Worm (Caenorhabditis elegans) whole organism, L4 larva: ENCODE data around the gene cab-1.

Source experiments
- D1046.2 ChIP-seq: fragments of 200-800 bp; sonication (Bioruptor generic); IDR thresholded peaks from 2 replicates; pipeline ENCODE4 v1.3.6; 2022; ENCODE audit warnings: missing genetic modification characterization, missing compliant biosample characterization
- F26F4.8 ChIP-seq: fragments of 200-800 bp; sonication (Bioruptor generic); conservative IDR thresholded peaks from 2 replicates; pipeline ENCODE4 v1.3.6; 2022; ENCODE audit warnings: missing genetic modification characterization, missing compliant biosample characterization
- F37D6.2 ChIP-seq: sonication (generic microtip); optimal IDR thresholded peaks from 2 replicates; lab custom pipeline; 2016; ENCODE audit warnings: mild to moderate bottlenecking, missing genetic modification characterization, missing compliant biosample characterization
- F44E2.7 ChIP-seq: fragments of 200-800 bp; sonication (Bioruptor generic); IDR thresholded peaks from 2 replicates; pipeline ENCODE4 v2.1.2; 2022; ENCODE audit warnings: missing genetic modification characterization, missing compliant biosample characterization
- F49E8.2 ChIP-seq: sonication (generic microtip); optimal IDR thresholded peaks from 2 replicates; lab custom pipeline; 2016; ENCODE audit warnings: missing compliant biosample characterization, mild to moderate bottlenecking, missing genetic modification characterization, borderline replicate concordance
- R02D3.7 ChIP-seq: fragments of 150-350 bp; sonication (generic microtip); optimal IDR thresholded peaks from 3 replicates; lab custom pipeline; 2014; ENCODE audit warnings: missing biosample characterization, missing genetic modification characterization
- T26A8.4 ChIP-seq: fragments of 200-800 bp; sonication (Bioruptor generic); IDR thresholded peaks from 2 replicates; pipeline ENCODE4 v1.3.6; 2022; ENCODE audit warnings: missing genetic modification characterization, missing compliant biosample characterization
- Y105C5A.15 ChIP-seq: fragments of 200-800 bp; sonication (Bioruptor generic); IDR thresholded peaks from 2 replicates; pipeline ENCODE4 v1.3.6; 2022; ENCODE audit warnings: missing genetic modification characterization, missing compliant biosample characterization
- Y48G9A.11 ChIP-seq: fragments of 200-800 bp; sonication (Bioruptor generic); IDR thresholded peaks from 2 replicates; pipeline ENCODE4 v1.3.6; 2022; ENCODE audit warnings: missing genetic modification reagents, missing genetic modification characterization, missing compliant biosample characterization
- Y75B8A.6 ChIP-seq: fragments of 200-800 bp; sonication (Bioruptor generic); IDR thresholded peaks from 2 replicates; pipeline ENCODE4 v1.3.6; 2022; ENCODE audit warnings: missing genetic modification reagents, missing genetic modification characterization, missing compliant biosample characterization
- ceh-20 ChIP-seq: fragments of 200-800 bp; sonication (Bioruptor generic); IDR thresholded peaks from 2 replicates; pipeline ENCODE4 v1.3.6; 2022; ENCODE audit warnings: missing genetic modification reagents, missing genetic modification characterization, missing compliant biosample characterization
- ceh-28 ChIP-seq: fragments of 150-350 bp; optimal IDR thresholded peaks from 2 replicates; lab custom pipeline; 2014; ENCODE audit warnings: missing biosample characterization, missing genetic modification reagents, missing genetic modification characterization
- ceh-82 ChIP-seq: sonication (generic microtip); optimal IDR thresholded peaks from 2 replicates; lab custom pipeline; 2017; ENCODE audit warnings: missing biosample characterization, missing genetic modification characterization
- ctbp-1 ChIP-seq: fragments of 200-800 bp; sonication (Bioruptor generic); IDR thresholded peaks from 2 replicates; pipeline ENCODE4 v1.3.6; 2022; ENCODE audit warnings: missing genetic modification reagents, missing genetic modification characterization, missing compliant biosample characterization
- daf-12 ChIP-seq: fragments of 150-350 bp; optimal IDR thresholded peaks from 2 replicates; lab custom pipeline; 2014; ENCODE audit warnings: missing biosample characterization, missing genetic modification reagents, missing genetic modification characterization
- daf-8 ChIP-seq: fragments of 200-800 bp; sonication (Bioruptor generic); IDR thresholded peaks from 2 replicates; pipeline ENCODE4 v1.3.6; 2022; ENCODE audit warnings: missing genetic modification characterization, missing compliant biosample characterization
- dmd-6 ChIP-seq: fragments of 200-800 bp; sonication (Bioruptor generic); IDR thresholded peaks from 2 replicates; pipeline ENCODE4 v1.3.6; 2022; ENCODE audit warnings: missing genetic modification reagents, missing genetic modification characterization, missing compliant biosample characterization
- dmd-9 ChIP-seq: fragments of 200-800 bp; sonication (Bioruptor generic); IDR thresholded peaks from 2 replicates; pipeline ENCODE4 v1.3.6; 2022; ENCODE audit warnings: missing genetic modification reagents, missing genetic modification characterization, missing compliant biosample characterization
- dve-1 ChIP-seq: sonication (generic microtip); optimal IDR thresholded peaks from 2 replicates; lab custom pipeline; 2017; ENCODE audit warnings: antibody characterized with exemption, mild to moderate bottlenecking, missing genetic modification characterization, missing compliant biosample characterization; ENCODE audit not compliant: insufficient read depth
- egl-27 ChIP-seq: sonication (generic microtip); optimal IDR thresholded peaks from 3 replicates; lab custom pipeline; 2017; ENCODE audit warnings: missing biosample characterization, missing genetic modification reagents, missing genetic modification characterization
- egl-43 ChIP-seq: fragments of 200-800 bp; sonication (Bioruptor generic); IDR thresholded peaks from 2 replicates; pipeline ENCODE4 v1.3.6; 2022; ENCODE audit warnings: missing genetic modification reagents, missing genetic modification characterization, missing compliant biosample characterization
- fos-1 ChIP-seq: fragments of 150-350 bp; optimal IDR thresholded peaks from 2 replicates; lab custom pipeline; 2014; ENCODE audit warnings: missing biosample characterization, missing genetic modification characterization
- hlh-11 ChIP-seq: fragments of 200-800 bp; sonication (Bioruptor generic); optimal IDR thresholded peaks from 2 replicates; lab custom pipeline; 2018; ENCODE audit warnings: mild to moderate bottlenecking, missing genetic modification characterization, missing compliant biosample characterization
- hlh-30 ChIP-seq: sonication (generic microtip); optimal IDR thresholded peaks from 2 replicates; lab custom pipeline; 2017; ENCODE audit warnings: antibody characterized with exemption, mild to moderate bottlenecking, missing genetic modification characterization, missing compliant biosample characterization; ENCODE audit not compliant: insufficient read depth
- jun-1 ChIP-seq: fragments of 150-350 bp; optimal IDR thresholded peaks from 2 replicates; lab custom pipeline; 2014; ENCODE audit warnings: missing biosample characterization, missing genetic modification reagents, missing genetic modification characterization
- lim-7 ChIP-seq: fragments of 200-800 bp; sonication (Bioruptor generic); IDR thresholded peaks from 2 replicates; pipeline ENCODE4 v1.3.6; 2022; ENCODE audit warnings: missing genetic modification characterization, missing compliant biosample characterization
- lin-15B ChIP-seq: fragments of 150-350 bp; sonication (generic microtip); optimal IDR thresholded peaks from 3 replicates; lab custom pipeline; 2014; ENCODE audit warnings: missing biosample characterization, missing genetic modification characterization
- lin-39 ChIP-seq: fragments of 150-350 bp; optimal IDR thresholded peaks from 2 replicates; lab custom pipeline; 2014; ENCODE audit warnings: missing biosample characterization, missing genetic modification reagents, missing genetic modification characterization
- lir-3 ChIP-seq: sonication (generic microtip); optimal IDR thresholded peaks from 2 replicates; lab custom pipeline; 2016; ENCODE audit warnings: mild to moderate bottlenecking, missing genetic modification characterization, missing compliant biosample characterization
- lsy-2 ChIP-seq, 2 experiments: fragments of 150-350 bp in 1 of 2; sonication (generic microtip) in 1 of 2; optimal IDR thresholded peaks; 2 replicates each; lab custom pipeline; 2014 to 2017; ENCODE audit warnings: missing biosample characterization in 2 of 2, missing genetic modification characterization in 2 of 2
- madf-9 ChIP-seq: fragments of 200-800 bp; sonication (Bioruptor generic); conservative IDR thresholded peaks from 2 replicates; pipeline ENCODE4 v1.3.6; 2022; ENCODE audit warnings: missing genetic modification reagents, missing genetic modification characterization, missing compliant biosample characterization
- mdl-1 ChIP-seq, 2 experiments: fragments of 150-350 bp in 1 of 2; sonication (generic microtip) in 1 of 2; optimal IDR thresholded peaks; 2 replicates each; lab custom pipeline; 2014 to 2017; ENCODE audit warnings: missing biosample characterization in 2 of 2, missing genetic modification characterization in 2 of 2
- mep-1 ChIP-seq: fragments of 150-350 bp; sonication (generic microtip); optimal IDR thresholded peaks from 3 replicates; lab custom pipeline; 2014; ENCODE audit warnings: missing biosample characterization, missing genetic modification characterization
- nhr-102 ChIP-seq: sonication (generic microtip); optimal IDR thresholded peaks from 2 replicates; lab custom pipeline; 2016; ENCODE audit warnings: mild to moderate bottlenecking, missing genetic modification characterization, moderate library complexity, missing compliant biosample characterization
- nhr-11 ChIP-seq: fragments of 150-350 bp; optimal IDR thresholded peaks from 2 replicates; lab custom pipeline; 2014; ENCODE audit warnings: missing biosample characterization, missing genetic modification characterization
- nhr-111 ChIP-seq: fragments of 200-800 bp; sonication (Bioruptor generic); optimal IDR thresholded peaks from 2 replicates; lab custom pipeline; 2018; ENCODE audit warnings: mild to moderate bottlenecking, missing genetic modification characterization, missing compliant biosample characterization
- nhr-42 ChIP-seq: fragments of 200-800 bp; sonication (Bioruptor generic); IDR thresholded peaks from 2 replicates; pipeline ENCODE4 v1.3.6; 2022; ENCODE audit warnings: missing genetic modification characterization, missing compliant biosample characterization
- nhr-48 ChIP-seq: sonication (generic microtip); optimal IDR thresholded peaks from 2 replicates; lab custom pipeline; 2016; ENCODE audit warnings: mild to moderate bottlenecking, missing genetic modification characterization, missing compliant biosample characterization
- pha-4 ChIP-seq, 2 experiments: fragments of 150-350 bp in 1 of 2; fragments of 200-800 bp in 1 of 2; sonication (Bioruptor generic) in 1 of 2; IDR thresholded peaks in 1 of 2; optimal IDR thresholded peaks in 1 of 2; 2 replicates each; pipeline versions ENCODE4 v1.3.6 to Lab custom; 2014 to 2022; ENCODE audit warnings: missing genetic modification characterization in 2 of 2, missing genetic modification reagents in 2 of 2, missing biosample characterization in 1 of 2, missing compliant biosample characterization in 1 of 2
- pqm-1 ChIP-seq: sonication (generic microtip); optimal IDR thresholded peaks from 2 replicates; lab custom pipeline; 2017; ENCODE audit warnings: missing biosample characterization, missing genetic modification characterization
- sdz-12 ChIP-seq: fragments of 200-800 bp; sonication (Bioruptor generic); optimal IDR thresholded peaks from 2 replicates; lab custom pipeline; 2018; ENCODE audit warnings: mild to moderate bottlenecking, missing genetic modification characterization, missing compliant biosample characterization
- snpc-1.2 ChIP-seq: fragments of 200-800 bp; sonication (Bioruptor generic); IDR thresholded peaks from 2 replicates; pipeline ENCODE4 v1.3.6; 2022; ENCODE audit warnings: missing genetic modification reagents, missing genetic modification characterization, missing compliant biosample characterization
- snpc-4 ChIP-seq: fragments of 150-350 bp; optimal IDR thresholded peaks from 2 replicates; lab custom pipeline; 2014; ENCODE audit warnings: missing biosample characterization, missing genetic modification characterization
- spr-1 ChIP-seq: sonication (generic microtip); optimal IDR thresholded peaks from 2 replicates; lab custom pipeline; 2016; ENCODE audit warnings: mild to moderate bottlenecking, missing genetic modification characterization, missing compliant biosample characterization
- spr-3 ChIP-seq: fragments of 200-800 bp; sonication (Bioruptor generic); optimal IDR thresholded peaks from 2 replicates; lab custom pipeline; 2018; ENCODE audit warnings: mild to moderate bottlenecking, missing genetic modification characterization, missing compliant biosample characterization
- tag-97 ChIP-seq: fragments of 200-800 bp; sonication (Bioruptor generic); IDR thresholded peaks from 2 replicates; pipeline ENCODE4 v1.3.6; 2022; ENCODE audit warnings: missing genetic modification characterization, missing compliant biosample characterization
- unc-130 ChIP-seq: sonication (generic microtip); optimal IDR thresholded peaks from 2 replicates; lab custom pipeline; 2016; ENCODE audit warnings: missing genetic modification reagents, missing genetic modification characterization, missing compliant biosample characterization
- unc-39 ChIP-seq: sonication (generic microtip); optimal IDR thresholded peaks from 2 replicates; lab custom pipeline; 2017; ENCODE audit warnings: missing biosample characterization, missing genetic modification characterization
- zfp-2 ChIP-seq: sonication (generic microtip); optimal IDR thresholded peaks from 2 replicates; lab custom pipeline; 2016; ENCODE audit warnings: mild to moderate bottlenecking, missing genetic modification characterization, missing compliant biosample characterization
- zip-11 ChIP-seq: fragments of 200-800 bp; sonication (Bioruptor generic); IDR thresholded peaks from 2 replicates; pipeline ENCODE4 v1.3.6; 2022; ENCODE audit warnings: missing genetic modification characterization, missing compliant biosample characterization
- ztf-7 ChIP-seq: fragments of 150-350 bp; optimal IDR thresholded peaks from 2 replicates; lab custom pipeline; 2014; ENCODE audit warnings: missing biosample characterization, missing genetic modification characterization

cab-1 gene

ce11 chrX:12205478-12206059 is 7.1 kb downstream of the cab-1 start (continued):
- no peak for TF ChIP-seq lin-15B
- peak; percentile 26 for TF ChIP-seq nhr-48 (tag; lab: Kevin White, UChicago)
- no peak for TF ChIP-seq ceh-28
- peak in 1 of 2 experiments; percentile 59 for TF ChIP-seq mdl-1 (tag; optimal IDR thresholded peaks at IDR 0.05; lab: Kevin White, UChicago)
- TF ChIP-seq hlh-30 = peak; percentile 76
- TF ChIP-seq snpc-1.2 (GFP tag; lab: Robert Waterston, UW) = no peak
- no peak for TF ChIP-seq unc-39 (tag; lab: Kevin White, UChicago)
- TF ChIP-seq sdz-12 (GFP tag; lab: Kevin White, UChicago) = peak; percentile 34
- peak; percentile 84 for TF ChIP-seq ctbp-1 (GFP tag; lab: Robert Waterston, UW)
- TF ChIP-seq egl-43 (GFP tag; lab: Robert Waterston, UW) = no peak; the same call in 1 of the 2 replicates
- no peak for TF ChIP-seq tag-97 (GFP tag; lab: Robert Waterston, UW)
- peak; percentile 11 for TF ChIP-seq hlh-11 (tag; lab: Kevin White, UChicago)
- TF ChIP-seq F26F4.8 (GFP tag; lab: Robert Waterston, UW) = no peak
- TF ChIP-seq jun-1 (tag; lab: Kevin White, UChicago) = no peak
- TF ChIP-seq daf-12 = no peak
- TF ChIP-seq unc-130 (GFP tag; lab: Kevin White, UChicago) = no peak
- no peak for TF ChIP-seq Y48G9A.11 (GFP tag; lab: Robert Waterston, UW)
- TF ChIP-seq pha-4 (GFP tag; IDR thresholded peaks at IDR 0.05; lab: Robert Waterston, UW) = no peak
- no peak for TF ChIP-seq pha-4 (tag; optimal IDR thresholded peaks at IDR 0.05; lab: Kevin White, UChicago)
- no peak for TF ChIP-seq lir-3
- TF ChIP-seq zfp-2 = no peak
- no peak for TF ChIP-seq ceh-82 (tag; lab: Kevin White, UChicago)
- TF ChIP-seq lim-7 (GFP tag; lab: Robert Waterston, UW) = no peak
- TF ChIP-seq R02D3.7 (tag; lab: Kevin White, UChicago) = no peak
- TF ChIP-seq snpc-4 (tag; lab: Kevin White, UChicago) = no peak
- TF ChIP-seq spr-1 (tag; lab: Kevin White, UChicago) = no peak
- no peak for TF ChIP-seq egl-27 (tag; lab: Kevin White, UChicago)
- peak; percentile 63 for TF ChIP-seq mep-1 (tag; lab: Kevin White, UChicago)
- TF ChIP-seq D1046.2 (GFP tag; lab: Robert Waterston, UW) = no peak
- no peak; the same call in 1 of the 2 replicates for TF ChIP-seq dmd-6 (GFP tag; lab: Robert Waterston, UW)
- TF ChIP-seq T26A8.4 (GFP tag; lab: Robert Waterston, UW) = no peak
- no peak for TF ChIP-seq fos-1 (tag; lab: Kevin White, UChicago)
- TF ChIP-seq F44E2.7 (GFP tag; lab: Robert Waterston, UW) = no peak
- TF ChIP-seq Y105C5A.15 = no peak
- TF ChIP-seq F49E8.2 (tag; lab: Kevin White, UChicago) = no peak
- TF ChIP-seq lin-39 (tag; lab: Kevin White, UChicago) = no peak
- TF ChIP-seq ztf-7 = no peak
- TF ChIP-seq dmd-9 (GFP tag; lab: Robert Waterston, UW) = 0 out of 2 replicates have a peak, but pooled peaks have one; percentile 53
- TF ChIP-seq pqm-1 (tag; lab: Kevin White, UChicago) = no peak
- TF ChIP-seq madf-9 (GFP tag; lab: Robert Waterston, UW) = no peak
- no peak for TF ChIP-seq Y75B8A.6 (GFP tag; lab: Robert Waterston, UW)
- no peak for TF ChIP-seq nhr-102 (tag; lab: Kevin White, UChicago)
- TF ChIP-seq ceh-20 (GFP tag; lab: Robert Waterston, UW) = 0 out of 2 replicates have a peak, but pooled peaks have one; percentile 42
- TF ChIP-seq zip-11 (GFP tag; lab: Robert Waterston, UW) = no peak
- peak; percentile 50 to 62 for TF ChIP-seq lsy-2 (tag; optimal IDR thresholded peaks at IDR 0.05; lab: Kevin White, UChicago)
- TF ChIP-seq nhr-42 (GFP tag; lab: Robert Waterston, UW) = no peak
- no peak for TF ChIP-seq dve-1 (tag; lab: Kevin White, UChicago)
- TF ChIP-seq daf-8 = no peak
- TF ChIP-seq nhr-111 (GFP tag; lab: Kevin White, UChicago) = no peak
- TF ChIP-seq nhr-11 = peak; percentile 51
- TF ChIP-seq spr-3 (GFP tag; lab: Kevin White, UChicago) = no peak
- peak; percentile 66 for TF ChIP-seq F37D6.2 (tag; lab: Kevin White, UChicago)
